Worm (Caenorhabditis elegans) whole organism, L1 larva: ENCODE results near the gene F41F3.3.

Experiments used
- aha-1 ChIP-seq: fragments of 150-350 bp; optimal IDR thresholded peaks from 2 replicates; lab custom pipeline; 2014; ENCODE audit warnings: missing biosample characterization, missing genetic modification characterization
- ama-1 ChIP-seq: fragments of 150-350 bp; optimal IDR thresholded peaks from 2 replicates; lab custom pipeline; 2014
- fkh-4 ChIP-seq: sonication (generic microtip); optimal IDR thresholded peaks from 2 replicates; lab custom pipeline; 2016; ENCODE audit warnings: missing compliant biosample characterization, missing genetic modification characterization, borderline replicate concordance
- grh-1 ChIP-seq: fragments of 200-800 bp; sonication (Bioruptor generic); IDR thresholded peaks from 2 replicates; pipeline ENCODE4 v1.3.6; 2022; ENCODE audit warnings: missing genetic modification reagents, missing genetic modification characterization, missing compliant biosample characterization
- mep-1 ChIP-seq: fragments of 150-350 bp; optimal IDR thresholded peaks from 2 replicates; lab custom pipeline; 2014; ENCODE audit warnings: missing biosample characterization, missing genetic modification characterization
- nhr-12 ChIP-seq: sonication (generic microtip); optimal IDR thresholded peaks from 2 replicates; lab custom pipeline; 2017; ENCODE audit warnings: missing biosample characterization, missing genetic modification characterization
- nhr-76 ChIP-seq: sonication (generic microtip); optimal IDR thresholded peaks from 2 replicates; lab custom pipeline; 2017; ENCODE audit warnings: missing biosample characterization, missing genetic modification characterization
- rnt-1 ChIP-seq: sonication (generic microtip); optimal IDR thresholded peaks from 2 replicates; lab custom pipeline; 2016; ENCODE audit warnings: mild to moderate bottlenecking, missing genetic modification characterization, moderate library complexity, missing compliant biosample characterization
- unc-62 ChIP-seq: fragments of 150-350 bp; optimal IDR thresholded peaks from 2 replicates; lab custom pipeline; 2014; ENCODE audit warnings: missing biosample characterization, missing genetic modification reagents, missing genetic modification characterization
- zip-4 ChIP-seq: fragments of 200-800 bp; sonication (Bioruptor generic); optimal IDR thresholded peaks from 2 replicates; lab custom pipeline; 2018; ENCODE audit warnings: mild to moderate bottlenecking, missing genetic modification characterization, moderate library complexity, missing compliant biosample characterization

- TF ChIP-seq nhr-76, result no peak
- TF ChIP-seq nhr-12 (tag; lab: Kevin White, UChicago), result no peak
- no peak for TF ChIP-seq zip-4 (GFP tag; lab: Kevin White, UChicago)
- peak; percentile 15 for TF ChIP-seq rnt-1 (tag; lab: Kevin White, UChicago)
- no peak for TF ChIP-seq unc-62 (GFP tag; lab: Kevin White, UChicago)
- TF ChIP-seq fkh-4 (tag; lab: Kevin White, UChicago), result no peak
- TF ChIP-seq aha-1 (tag; lab: Kevin White, UChicago), result no peak
- no peak for TF ChIP-seq ama-1
- TF ChIP-seq mep-1 (tag; lab: Kevin White, UChicago), result no peak
- no peak for TF ChIP-seq grh-1 (GFP tag; lab: Robert Waterston, UW)
These were observed 46.5 kb upstream of the F41F3.3 start for ce11 chrV:4694466-4695092.
